Worm (Caenorhabditis elegans) whole organism, late embryonic: Measurements from ENCODE around the gene gldi-2.

Experiments
- C38D4.7 ChIP-seq: fragments of 200-800 bp; sonication (Bioruptor generic); optimal IDR thresholded peaks from 2 replicates; lab custom pipeline; 2018; ENCODE audit warnings: mild to moderate bottlenecking, missing genetic modification characterization, moderate library complexity, missing compliant biosample characterization
- F13H6.1 ChIP-seq: sonication (generic microtip); optimal IDR thresholded peaks from 2 replicates; lab custom pipeline; 2016; ENCODE audit warnings: missing genetic modification characterization, missing compliant biosample characterization
- ama-1 ChIP-seq: fragments of 150-350 bp; optimal IDR thresholded peaks from 2 replicates; lab custom pipeline; 2014
- ceh-48 ChIP-seq: sonication (generic microtip); optimal IDR thresholded peaks from 2 replicates; lab custom pipeline; 2016; ENCODE audit warnings: missing genetic modification characterization, inconsistent platforms, missing compliant biosample characterization
- dmd-4 ChIP-seq: sonication (generic microtip); optimal IDR thresholded peaks from 2 replicates; lab custom pipeline; 2016; ENCODE audit warnings: borderline replicate concordance, missing genetic modification characterization, missing compliant biosample characterization
- eyg-1 ChIP-seq: sonication (generic microtip); optimal IDR thresholded peaks from 2 replicates; lab custom pipeline; 2016; ENCODE audit warnings: missing genotype, missing genetic modification characterization, missing compliant biosample characterization
- fax-1 ChIP-seq: sonication (generic microtip); optimal IDR thresholded peaks from 2 replicates; lab custom pipeline; 2016; ENCODE audit warnings: missing genotype, missing genetic modification characterization, missing compliant biosample characterization
- hlh-13 ChIP-seq: fragments of 200-800 bp; sonication (Bioruptor generic); optimal IDR thresholded peaks from 2 replicates; lab custom pipeline; 2018; ENCODE audit warnings: mild to moderate bottlenecking, missing genetic modification characterization, missing compliant biosample characterization
- pag-3 ChIP-seq: sonication (generic microtip); optimal IDR thresholded peaks from 2 replicates; lab custom pipeline; 2016; ENCODE audit warnings: missing compliant biosample characterization, missing genetic modification characterization, borderline replicate concordance
- pha-4 ChIP-seq: fragments of 150-350 bp; optimal IDR thresholded peaks from 2 replicates; lab custom pipeline; 2018; ENCODE audit warnings: missing biosample characterization, missing genetic modification reagents, missing genetic modification characterization
- pqm-1 ChIP-seq: sonication (generic microtip); optimal IDR thresholded peaks from 2 replicates; lab custom pipeline; 2016; ENCODE audit warnings: missing genetic modification characterization, missing compliant biosample characterization
- tbx-7 ChIP-seq: sonication (generic microtip); optimal IDR thresholded peaks from 2 replicates; lab custom pipeline; 2016; ENCODE audit warnings: missing genotype, missing genetic modification characterization, missing compliant biosample characterization

DNA sequence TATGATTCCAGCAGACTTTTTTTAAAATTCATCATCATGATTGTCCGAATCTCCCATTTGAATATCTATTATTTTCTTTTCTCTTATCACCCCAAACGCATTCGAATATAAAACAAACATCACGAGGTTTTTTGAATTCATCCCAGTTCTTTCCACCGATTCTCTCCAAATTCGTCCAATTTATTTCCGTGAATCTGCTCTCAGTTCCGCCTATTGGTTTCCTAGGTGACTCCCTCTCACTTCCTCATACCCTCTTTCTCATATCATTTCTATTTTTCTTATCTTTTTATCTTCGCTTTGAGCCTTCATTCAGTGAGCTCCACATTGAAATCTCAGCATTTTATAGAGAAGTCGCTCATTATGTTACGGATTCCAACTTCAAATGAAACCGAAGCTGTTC, 4.1 kb upstream of the gldi-2 start, which contains the start of gene T13C2.7:
- TF ChIP-seq pha-4 (no peak), tbx-7 (no peak), hlh-13 (no peak), C38D4.7 (GFP tag; lab: Kevin White, UChicago) (no peak), dmd-4 (tag; lab: Kevin White, UChicago) (no peak), eyg-1 (tag; lab: Kevin White, UChicago) (no peak), pqm-1 (tag; lab: Kevin White, UChicago) (no peak), ama-1 (no peak), pag-3 (no peak), ceh-48 (tag; lab: Kevin White, UChicago) (no peak), fax-1 (tag; lab: Kevin White, UChicago) (no peak), F13H6.1 (tag; lab: Kevin White, UChicago) (no peak)
